Worm (Caenorhabditis elegans) whole organism, L4 larva: ENCODE measurements around the gene npp-5.

ENCODE experiments used
- daf-8 ChIP-seq: fragments of 200-800 bp; sonication (Bioruptor generic); IDR thresholded peaks from 2 replicates; pipeline ENCODE4 v1.3.6; 2022; ENCODE audit warnings: missing genetic modification characterization, missing compliant biosample characterization
- pha-4 ChIP-seq, 2 experiments: fragments of 150-350 bp in 1 of 2; fragments of 200-800 bp in 1 of 2; sonication (Bioruptor generic) in 1 of 2; IDR thresholded peaks in 1 of 2; optimal IDR thresholded peaks in 1 of 2; 2 replicates each; pipeline versions ENCODE4 v1.3.6 to Lab custom; 2014 to 2022; ENCODE audit warnings: missing genetic modification characterization in 2 of 2, missing genetic modification reagents in 2 of 2, missing biosample characterization in 1 of 2, missing compliant biosample characterization in 1 of 2
- snpc-1.2 ChIP-seq: fragments of 200-800 bp; sonication (Bioruptor generic); IDR thresholded peaks from 2 replicates; pipeline ENCODE4 v1.3.6; 2022; ENCODE audit warnings: missing genetic modification reagents, missing genetic modification characterization, missing compliant biosample characterization
- snpc-4 ChIP-seq: fragments of 150-350 bp; optimal IDR thresholded peaks from 2 replicates; lab custom pipeline; 2014; ENCODE audit warnings: missing biosample characterization, missing genetic modification characterization
- unc-39 ChIP-seq: sonication (generic microtip); optimal IDR thresholded peaks from 2 replicates; lab custom pipeline; 2017; ENCODE audit warnings: missing biosample characterization, missing genetic modification characterization
- vab-7 ChIP-seq: fragments of 200-800 bp; sonication (Bioruptor generic); IDR thresholded peaks from 2 replicates; pipeline ENCODE4 v1.3.6; 2022; ENCODE audit warnings: missing genetic modification reagents, missing genetic modification characterization, missing compliant biosample characterization

DNA sequence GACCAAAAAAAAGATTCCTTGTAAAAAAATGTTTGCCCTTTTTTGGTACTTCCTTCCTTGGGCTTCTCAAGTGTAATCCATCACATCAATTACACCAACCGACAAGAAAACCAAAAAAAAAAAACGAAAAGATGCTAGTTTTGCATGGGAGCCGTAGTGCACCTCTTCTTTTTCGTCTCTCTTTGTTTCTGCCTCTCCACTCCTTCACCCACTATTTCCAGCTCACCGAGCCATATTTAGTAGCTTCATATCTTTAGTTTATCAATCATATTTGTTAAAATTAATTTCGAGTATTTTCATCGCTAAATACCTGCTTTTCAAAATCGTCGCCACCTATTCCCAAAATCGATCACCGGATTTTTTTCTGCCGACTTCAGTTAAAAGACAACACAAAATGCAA lies 1.1 kb upstream of the npp-5 start, which contains the start of gene F07A11.4:
- TF ChIP-seq pha-4 (GFP tag; IDR thresholded peaks at IDR 0.05; lab: Robert Waterston, UW) (no peak), pha-4 (tag; optimal IDR thresholded peaks at IDR 0.05; lab: Kevin White, UChicago) (no peak), vab-7 (GFP tag; lab: Robert Waterston, UW) (no peak), snpc-4 (no peak), unc-39 (tag; lab: Kevin White, UChicago) (no peak), snpc-1.2 (no peak), daf-8 (GFP tag; lab: Robert Waterston, UW) (no peak)
